Fruit fly (Drosophila melanogaster) whole organism, embryonic: ENCODE measurements around the gene CG1494.

Experiments used
- CG10267 ChIP-seq: fragments of 200-800 bp; sonication (Bioruptor generic); optimal IDR thresholded peaks from 2 replicates; lab custom pipeline; 2018; ENCODE audit warnings: missing biosample characterization, mild to moderate bottlenecking, missing genetic modification characterization, moderate library complexity
- CG10979 ChIP-seq: fragments of 200-800 bp; sonication (Bioruptor generic); optimal IDR thresholded peaks from 2 replicates; lab custom pipeline; 2018; ENCODE audit warnings: missing biosample characterization, mild to moderate bottlenecking, missing genetic modification characterization, moderate library complexity
- CG11456 ChIP-seq: fragments of 200-800 bp; sonication (Bioruptor generic); IDR thresholded peaks from 3 replicates; pipeline ENCODE4 v1.3.6; 2022; ENCODE audit warnings: missing biosample characterization, missing genetic modification characterization
- CG13894 ChIP-seq: fragments of 200-800 bp; sonication (Bioruptor generic); optimal IDR thresholded peaks from 3 replicates; lab custom pipeline; 2018; ENCODE audit warnings: missing biosample characterization, mild to moderate bottlenecking, missing genetic modification characterization, moderate library complexity
- CG17385 ChIP-seq: fragments of 200-800 bp; sonication (Bioruptor generic); optimal IDR thresholded peaks from 3 replicates; lab custom pipeline; 2018; ENCODE audit warnings: missing biosample characterization, mild to moderate bottlenecking, missing genetic modification characterization
- CG1832 ChIP-seq: fragments of 200-800 bp; sonication (Bioruptor generic); optimal IDR thresholded peaks from 2 replicates; lab custom pipeline; 2017; ENCODE audit warnings: missing biosample characterization, mild to moderate bottlenecking, missing genetic modification characterization, inconsistent platforms
- CG2120 ChIP-seq: fragments of 200-800 bp; sonication (Bioruptor generic); optimal IDR thresholded peaks from 3 replicates; lab custom pipeline; 2016; ENCODE audit warnings: missing biosample characterization, missing genetic modification characterization
- CG30431 ChIP-seq: fragments of 200-800 bp; sonication (Bioruptor generic); optimal IDR thresholded peaks from 2 replicates; lab custom pipeline; 2017; ENCODE audit warnings: missing biosample characterization, missing genetic modification characterization
- CG31224 ChIP-seq: fragments of 200-800 bp; sonication (Bioruptor generic); IDR thresholded peaks from 2 replicates; pipeline ENCODE4 v1.3.6; 2022; ENCODE audit warnings: missing biosample characterization, missing genetic modification characterization
- CG31441 ChIP-seq: fragments of 200-800 bp; sonication (Bioruptor generic); IDR thresholded peaks from 2 replicates; pipeline ENCODE4 v1.3.6; 2022; ENCODE audit warnings: missing biosample characterization, missing genetic modification characterization
- CG4328 ChIP-seq: fragments of 200-800 bp; sonication (Bioruptor generic); optimal IDR thresholded peaks from 3 replicates; lab custom pipeline; 2017; ENCODE audit warnings: missing biosample characterization, missing genetic modification reagents, missing genetic modification characterization
- CG4360 ChIP-seq: fragments of 200-800 bp; sonication (Bioruptor generic); IDR thresholded peaks from 2 replicates; pipeline ENCODE4 v1.3.6; 2022; ENCODE audit warnings: missing biosample characterization, missing genetic modification characterization
- CG4617 ChIP-seq: fragments of 200-800 bp; sonication (Bioruptor generic); optimal IDR thresholded peaks from 3 replicates; lab custom pipeline; 2016; ENCODE audit warnings: missing biosample characterization, missing genetic modification characterization, borderline replicate concordance
- CG7372 ChIP-seq: fragments of 200-800 bp; sonication (Bioruptor generic); IDR thresholded peaks from 2 replicates; pipeline ENCODE4 v1.3.6; 2022; ENCODE audit warnings: missing biosample characterization, missing genetic modification characterization
- CG9437 ChIP-seq: fragments of 200-800 bp; sonication (Bioruptor generic); optimal IDR thresholded peaks from 2 replicates; lab custom pipeline; 2018; ENCODE audit warnings: missing biosample characterization, mild to moderate bottlenecking, missing genetic modification characterization
- Dip3 ChIP-seq: fragments of 200-800 bp; sonication (Bioruptor generic); optimal IDR thresholded peaks from 3 replicates; lab custom pipeline; 2016; ENCODE audit warnings: missing biosample characterization, missing genetic modification characterization
- Dref ChIP-seq: fragments of 200-800 bp; sonication (Bioruptor generic); IDR thresholded peaks from 2 replicates; pipeline ENCODE4 v1.3.6; 2022; ENCODE audit warnings: missing biosample characterization, missing genetic modification characterization
- Eip74EF ChIP-seq, 2 experiments: fragments of 200-800 bp in 1 of 2; fragments of >200 bp in 1 of 2; sonication (Bioruptor generic) in 1 of 2; optimal IDR thresholded peaks; 2 replicates each; lab custom pipeline; 2017 to 2019; ENCODE audit warnings: missing biosample characterization in 2 of 2, missing genetic modification characterization in 2 of 2, mild to moderate bottlenecking in 1 of 2, moderate library complexity in 1 of 2
- Ets65A ChIP-seq: fragments of 200-800 bp; sonication (Bioruptor generic); peaks from one replicate; lab custom pipeline; 2016; ENCODE audit warnings: missing biosample characterization, missing genetic modification characterization
- GATAe ChIP-seq: fragments of 200-800 bp; sonication (Bioruptor generic); conservative IDR thresholded peaks from 2 replicates; pipeline ENCODE4 v1.3.6; 2022; ENCODE audit warnings: missing biosample characterization, missing genetic modification characterization
- Gsc ChIP-seq: fragments of 200-800 bp; sonication (Bioruptor generic); IDR thresholded peaks from 2 replicates; pipeline ENCODE4 v1.3.6; 2022; ENCODE audit warnings: missing biosample characterization, missing genetic modification characterization
- MBD-R2 ChIP-seq: fragments of 200-800 bp; sonication (Bioruptor generic); IDR thresholded peaks from 2 replicates; pipeline ENCODE4 v1.3.6; 2022; ENCODE audit warnings: missing biosample characterization, missing genetic modification characterization
- Scr ChIP-seq: fragments of 200-800 bp; sonication (Bioruptor generic); IDR thresholded peaks from 2 replicates; pipeline ENCODE4 v1.3.6; 2022; ENCODE audit warnings: missing biosample characterization, missing genetic modification characterization; ENCODE audit not compliant: partially characterized antibody
- Side ChIP-seq: fragments of 200-800 bp; sonication (Bioruptor generic); optimal IDR thresholded peaks from 2 replicates; lab custom pipeline; 2016; ENCODE audit warnings: missing biosample characterization, missing genetic modification characterization
- Taf1 ChIP-seq: fragments of 200-800 bp; sonication (Bioruptor generic); IDR thresholded peaks from 2 replicates; pipeline ENCODE4 v1.3.6; 2022; ENCODE audit warnings: missing biosample characterization, missing genetic modification characterization
- bcd ChIP-seq: fragments of 200-800 bp; sonication (Bioruptor generic); optimal IDR thresholded peaks from 2 replicates; lab custom pipeline; 2017; ENCODE audit warnings: missing biosample characterization, mild to moderate bottlenecking, missing genetic modification characterization
- cato ChIP-seq: fragments of 200-800 bp; sonication (Bioruptor generic); optimal IDR thresholded peaks from 2 replicates; lab custom pipeline; 2016; ENCODE audit warnings: missing biosample characterization, missing genetic modification characterization, borderline replicate concordance
- cg ChIP-seq: fragments of 200-800 bp; sonication (Bioruptor generic); optimal IDR thresholded peaks from 3 replicates; lab custom pipeline; 2019; ENCODE audit warnings: missing biosample characterization, mild to moderate bottlenecking, missing genetic modification characterization, moderate library complexity
- chinmo ChIP-seq: fragments of 200-800 bp; sonication (Bioruptor generic); IDR thresholded peaks from 4 replicates; pipeline ENCODE4 v1.3.6; 2022; ENCODE audit warnings: missing biosample characterization, missing genetic modification characterization; ENCODE audit not compliant: partially characterized antibody
- crol ChIP-seq: fragments of 200-800 bp; sonication (Bioruptor generic); IDR thresholded peaks from 2 replicates; pipeline ENCODE4 v1.3.6; 2022; ENCODE audit warnings: missing biosample characterization, missing genetic modification characterization
- danr ChIP-seq: fragments of 200-800 bp; sonication (Bioruptor generic); IDR thresholded peaks from 2 replicates; pipeline ENCODE4 v1.3.6; 2022; ENCODE audit warnings: missing biosample characterization, missing genetic modification characterization
- dpn ChIP-seq, 2 experiments: fragments of 200-800 bp; sonication (Bioruptor generic); optimal IDR thresholded peaks; 3 replicates each; lab custom pipeline; 2016; ENCODE audit warnings: missing biosample characterization in 2 of 2, missing genetic modification characterization in 2 of 2
- eve ChIP-seq, 2 experiments: fragments of >200 bp; optimal IDR thresholded peaks; 2 replicates each; lab custom pipeline; 2017; ENCODE audit warnings: missing biosample characterization in 2 of 2, missing genetic modification characterization in 2 of 2
- gro ChIP-seq: fragments of 200-800 bp; sonication (Bioruptor generic); optimal IDR thresholded peaks from 2 replicates; lab custom pipeline; 2016; ENCODE audit warnings: missing biosample characterization, missing genetic modification characterization
- lola ChIP-seq, 3 experiments: fragments of >200 bp in 2 of 3; fragments of 200-800 bp in 1 of 3; sonication (Bioruptor generic) in 1 of 3; optimal IDR thresholded peaks; 2 replicates each; lab custom pipeline; 2017 to 2019; ENCODE audit warnings: missing biosample characterization in 3 of 3, missing genetic modification characterization in 3 of 3, mild to moderate bottlenecking in 1 of 3, moderate library complexity in 1 of 3
- nom ChIP-seq: fragments of 200-800 bp; sonication (Bioruptor generic); optimal IDR thresholded peaks from 2 replicates; lab custom pipeline; 2017; ENCODE audit warnings: missing biosample characterization, missing genetic modification characterization, mild to moderate bottlenecking, moderate library complexity, missing genetic modification reagents
- org-1 ChIP-seq: fragments of 200-800 bp; sonication (Bioruptor generic); optimal IDR thresholded peaks from 2 replicates; lab custom pipeline; 2017; ENCODE audit warnings: missing biosample characterization, missing genetic modification characterization
- rib ChIP-seq: fragments of 200-800 bp; sonication (Bioruptor generic); IDR thresholded peaks from 2 replicates; pipeline ENCODE4 v1.3.6; 2022; ENCODE audit warnings: missing biosample characterization, missing genetic modification characterization
- sqz ChIP-seq: fragments of 200-800 bp; sonication (Bioruptor generic); optimal IDR thresholded peaks from 3 replicates; lab custom pipeline; 2018; ENCODE audit warnings: missing biosample characterization, mild to moderate bottlenecking, missing genetic modification characterization
- unpg ChIP-seq: fragments of 200-800 bp; sonication (Bioruptor generic); optimal IDR thresholded peaks from 3 replicates; lab custom pipeline; 2018; ENCODE audit warnings: missing biosample characterization, mild to moderate bottlenecking, missing genetic modification characterization, moderate library complexity
- vvl ChIP-seq: fragments of 200-800 bp; sonication (Bioruptor generic); IDR thresholded peaks from 2 replicates; pipeline ENCODE4 v1.3.6; 2022; ENCODE audit warnings: missing biosample characterization, missing genetic modification characterization
- zfh2 ChIP-seq: fragments of 200-800 bp; sonication (Bioruptor generic); optimal IDR thresholded peaks from 2 replicates; lab custom pipeline; 2016; ENCODE audit warnings: missing biosample characterization, missing genetic modification characterization

Gene CG1494

DNA sequence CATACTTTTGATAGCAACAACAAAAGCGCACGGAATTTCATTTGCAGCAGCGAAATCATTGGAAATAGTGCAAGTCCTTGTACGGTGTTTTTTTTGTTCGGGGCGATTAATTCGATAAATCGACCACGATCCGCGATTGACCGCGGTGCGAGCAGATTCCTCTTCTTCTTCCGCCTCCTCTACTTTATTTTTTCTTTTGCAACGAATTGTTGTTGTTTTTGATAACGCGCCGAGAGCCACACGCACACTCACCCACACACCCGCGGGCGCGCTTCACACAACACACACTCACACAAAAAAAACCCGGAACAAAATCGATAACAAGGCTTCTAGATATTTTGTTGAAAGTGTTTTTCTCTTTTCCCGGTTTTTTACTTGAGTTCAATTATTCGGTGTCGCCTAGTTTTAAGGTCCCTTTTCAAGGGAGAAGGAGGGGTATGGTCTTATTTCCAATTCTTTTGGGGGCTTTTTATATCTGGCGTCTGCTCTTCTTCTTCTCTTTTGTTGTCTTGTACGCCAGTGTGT, 38.1 kb downstream of the CG1494 start (continued):
- TF ChIP-seq CG4328 (GFP tag; lab: Kevin White, UChicago) (no peak), unpg (no peak), CG4617 (GFP tag; lab: Kevin White, UChicago) (no peak), cato (no peak), MBD-R2 (no peak), chinmo (0 out of 4 replicates have a peak, but pooled peaks have one; percentile 23), Side (no peak), CG1832 (no peak), CG10267 (tag; lab: Kevin White, UChicago) (no peak), crol (GFP tag; lab: Robert Waterston, UW) (0 out of 2 replicates have a peak, but pooled peaks have one; percentile 12), Taf1 (GFP tag; lab: Robert Waterston, UW) (no peak), Scr (no peak), org-1 (no peak), CG7372 (GFP tag; lab: Robert Waterston, UW) (no peak), vvl (GFP tag; lab: Robert Waterston, UW) (no peak), CG10979 (tag; lab: Kevin White, UChicago) (no peak), CG17385 (GFP tag; lab: Kevin White, UChicago) (peak; percentile 82), rib (GFP tag; lab: Robert Waterston, UW) (no peak; the same call in 1 of the 2 replicates), CG31224 (GFP tag; lab: Robert Waterston, UW) (no peak), CG11456 (GFP tag; lab: Robert Waterston, UW) (no peak), sqz (GFP tag; lab: Kevin White, UChicago) (peak; percentile 21), dpn (GFP tag; optimal IDR thresholded peaks at IDR 0.05; lab: Kevin White, UChicago) (no peak), CG9437 (GFP tag; lab: Kevin White, UChicago) (no peak), Ets65A (GFP tag; lab: Kevin White, UChicago) (no peak), Eip74EF (GFP tag; optimal IDR thresholded peaks at IDR 0.05; lab: Kevin White, UChicago) (peak in 1 of 2 experiments; percentile 66), CG4360 (GFP tag; lab: Robert Waterston, UW) (peak; percentile 79), zfh2 (no peak), CG2120 (GFP tag; lab: Kevin White, UChicago) (no peak), Dip3 (GFP tag; lab: Kevin White, UChicago) (no peak), danr (no peak), nom (peak; percentile 4), cg (GFP tag; lab: Kevin White, UChicago) (peak; percentile 70), Dref (peak; percentile 45), Gsc (GFP tag; lab: Robert Waterston, UW) (no peak), CG13894 (tag; lab: Kevin White, UChicago) (no peak), CG30431 (GFP tag; lab: Kevin White, UChicago) (no peak), lola (GFP tag; optimal IDR thresholded peaks at IDR 0.05; lab: Kevin White, UChicago) (peak in 1 of 3 experiments; percentile 5), bcd (GFP tag; lab: Kevin White, UChicago) (no peak), gro (GFP tag; lab: Kevin White, UChicago) (no peak), GATAe (GFP tag; lab: Robert Waterston, UW) (no peak), eve (GFP tag; optimal IDR thresholded peaks at IDR 0.05; lab: Kevin White, UChicago) (no peak), CG31441 (GFP tag; lab: Robert Waterston, UW) (no peak)
